Worm (Caenorhabditis elegans) whole organism, late embryonic: ENCODE data around the gene srlf-9.

Source experiments
- C08G9.2 ChIP-seq: sonication (generic microtip); optimal IDR thresholded peaks from 2 replicates; lab custom pipeline; 2016; ENCODE audit warnings: mild to moderate bottlenecking, missing genetic modification characterization, moderate library complexity, missing compliant biosample characterization
- C38D4.7 ChIP-seq: fragments of 200-800 bp; sonication (Bioruptor generic); optimal IDR thresholded peaks from 2 replicates; lab custom pipeline; 2018; ENCODE audit warnings: mild to moderate bottlenecking, missing genetic modification characterization, moderate library complexity, missing compliant biosample characterization
- F13H6.1 ChIP-seq: sonication (generic microtip); optimal IDR thresholded peaks from 2 replicates; lab custom pipeline; 2016; ENCODE audit warnings: missing genetic modification characterization, missing compliant biosample characterization
- K02D7.2 ChIP-seq: sonication (generic microtip); optimal IDR thresholded peaks from 2 replicates; lab custom pipeline; 2017; ENCODE audit warnings: mild to moderate bottlenecking, missing genetic modification characterization, missing compliant biosample characterization
- K09A11.1 ChIP-seq: sonication (generic microtip); optimal IDR thresholded peaks from 2 replicates; lab custom pipeline; 2017; ENCODE audit warnings: antibody characterized with exemption, mild to moderate bottlenecking, missing genetic modification characterization, missing compliant biosample characterization; ENCODE audit not compliant: insufficient read depth
- ahr-1 ChIP-seq: sonication (generic microtip); optimal IDR thresholded peaks from 2 replicates; lab custom pipeline; 2016; ENCODE audit warnings: missing genetic modification characterization, missing compliant biosample characterization
- ama-1 ChIP-seq: fragments of 150-350 bp; optimal IDR thresholded peaks from 2 replicates; lab custom pipeline; 2014
- ceh-14 ChIP-seq: sonication (generic microtip); optimal IDR thresholded peaks from 2 replicates; lab custom pipeline; 2016; ENCODE audit warnings: missing genotype, missing genetic modification characterization, missing compliant biosample characterization
- ceh-18 ChIP-seq: sonication (generic microtip); optimal IDR thresholded peaks from 2 replicates; lab custom pipeline; 2016; ENCODE audit warnings: missing genetic modification characterization, missing compliant biosample characterization
- ceh-24 ChIP-seq: sonication (generic microtip); optimal IDR thresholded peaks from 2 replicates; lab custom pipeline; 2016; ENCODE audit warnings: mild to moderate bottlenecking, missing genetic modification characterization, missing compliant biosample characterization
- ceh-30 ChIP-seq: fragments of 150-350 bp; optimal IDR thresholded peaks from 2 replicates; lab custom pipeline; 2014; ENCODE audit warnings: missing biosample characterization, missing genetic modification characterization
- ceh-31 ChIP-seq: sonication (generic microtip); optimal IDR thresholded peaks from 2 replicates; lab custom pipeline; 2016; ENCODE audit warnings: missing genetic modification characterization, missing compliant biosample characterization
- ceh-9 ChIP-seq: sonication (generic microtip); optimal IDR thresholded peaks from 2 replicates; lab custom pipeline; 2016; ENCODE audit warnings: mild to moderate bottlenecking, missing genetic modification characterization, inconsistent platforms, missing compliant biosample characterization
- elt-2 ChIP-seq: sonication (generic microtip); optimal IDR thresholded peaks from 2 replicates; lab custom pipeline; 2016; ENCODE audit warnings: missing genetic modification reagents, missing genetic modification characterization, missing compliant biosample characterization
- ets-4 ChIP-seq: sonication (generic microtip); optimal IDR thresholded peaks from 2 replicates; lab custom pipeline; 2016; ENCODE audit warnings: missing genetic modification characterization, missing compliant biosample characterization
- eyg-1 ChIP-seq: sonication (generic microtip); optimal IDR thresholded peaks from 2 replicates; lab custom pipeline; 2016; ENCODE audit warnings: missing genotype, missing genetic modification characterization, missing compliant biosample characterization
- fax-1 ChIP-seq: sonication (generic microtip); optimal IDR thresholded peaks from 2 replicates; lab custom pipeline; 2016; ENCODE audit warnings: missing genotype, missing genetic modification characterization, missing compliant biosample characterization
- fkh-10 ChIP-seq: fragments of 150-350 bp; optimal IDR thresholded peaks from 2 replicates; lab custom pipeline; 2014; ENCODE audit warnings: missing biosample characterization, missing genetic modification reagents, missing genetic modification characterization
- fkh-6 ChIP-seq: sonication (generic microtip); optimal IDR thresholded peaks from 2 replicates; lab custom pipeline; 2016; ENCODE audit warnings: missing genetic modification characterization, missing compliant biosample characterization
- gmeb-2 ChIP-seq: sonication (generic microtip); optimal IDR thresholded peaks from 2 replicates; lab custom pipeline; 2016; ENCODE audit warnings: missing genetic modification characterization, inconsistent platforms, missing compliant biosample characterization
- hlh-30 ChIP-seq: sonication (generic microtip); optimal IDR thresholded peaks from 2 replicates; lab custom pipeline; 2017; ENCODE audit warnings: antibody characterized with exemption, missing genetic modification characterization, missing compliant biosample characterization; ENCODE audit not compliant: insufficient read depth
- hlh-6 ChIP-seq: sonication (generic microtip); optimal IDR thresholded peaks from 2 replicates; lab custom pipeline; 2016; ENCODE audit warnings: missing genotype, missing genetic modification characterization, missing compliant biosample characterization
- hlh-8 ChIP-seq: sonication (generic microtip); optimal IDR thresholded peaks from 2 replicates; lab custom pipeline; 2016; ENCODE audit warnings: missing genotype, missing genetic modification characterization, missing compliant biosample characterization
- lim-6 ChIP-seq: sonication (generic microtip); optimal IDR thresholded peaks from 2 replicates; lab custom pipeline; 2016; ENCODE audit warnings: missing genetic modification characterization, missing compliant biosample characterization
- nhr-232 ChIP-seq: sonication (generic microtip); optimal IDR thresholded peaks from 2 replicates; lab custom pipeline; 2016; ENCODE audit warnings: missing genetic modification characterization, missing compliant biosample characterization
- npax-4 ChIP-seq: sonication (generic microtip); optimal IDR thresholded peaks from 2 replicates; lab custom pipeline; 2016; ENCODE audit warnings: missing genetic modification characterization, missing compliant biosample characterization
- pax-1 ChIP-seq: fragments of 150-350 bp; optimal IDR thresholded peaks from 2 replicates; lab custom pipeline; 2014; ENCODE audit warnings: missing biosample characterization, missing genetic modification characterization
- pha-2 ChIP-seq: sonication (generic microtip); optimal IDR thresholded peaks from 2 replicates; lab custom pipeline; 2017; ENCODE audit warnings: mild to moderate bottlenecking, missing genetic modification characterization, missing compliant biosample characterization
- pha-4 ChIP-seq: fragments of 150-350 bp; optimal IDR thresholded peaks from 2 replicates; lab custom pipeline; 2018; ENCODE audit warnings: missing biosample characterization, missing genetic modification reagents, missing genetic modification characterization
- pqm-1 ChIP-seq: sonication (generic microtip); optimal IDR thresholded peaks from 2 replicates; lab custom pipeline; 2016; ENCODE audit warnings: missing genetic modification characterization, missing compliant biosample characterization
- pros-1 ChIP-seq: fragments of 150-350 bp; optimal IDR thresholded peaks from 2 replicates; lab custom pipeline; 2014; ENCODE audit warnings: missing biosample characterization, missing genetic modification reagents, missing genetic modification characterization
- ref-2 ChIP-seq: sonication (generic microtip); optimal IDR thresholded peaks from 2 replicates; lab custom pipeline; 2016; ENCODE audit warnings: missing genetic modification characterization, missing compliant biosample characterization
- rnt-1 ChIP-seq: sonication (generic microtip); optimal IDR thresholded peaks from 2 replicates; lab custom pipeline; 2016; ENCODE audit warnings: missing genetic modification characterization, missing compliant biosample characterization
- sox-4 ChIP-seq: sonication (generic microtip); optimal IDR thresholded peaks from 2 replicates; lab custom pipeline; 2017; ENCODE audit warnings: mild to moderate bottlenecking, missing genetic modification characterization, inconsistent platforms, missing compliant biosample characterization
- tbx-2 ChIP-seq: sonication (generic microtip); optimal IDR thresholded peaks from 2 replicates; lab custom pipeline; 2016; ENCODE audit warnings: missing genetic modification characterization, missing compliant biosample characterization
- unc-3 ChIP-seq, 2 experiments: fragments of 200-800 bp in 1 of 2; sonication (Bioruptor generic) in 1 of 2; sonication (generic microtip) in 1 of 2; conservative IDR thresholded peaks in 1 of 2; optimal IDR thresholded peaks in 1 of 2; 2 replicates each; pipeline versions ENCODE4 v1.3.6 to Lab custom; 2016 to 2022; ENCODE audit warnings: missing compliant biosample characterization in 2 of 2, missing genetic modification characterization in 2 of 2, missing genetic modification reagents in 1 of 2
- unc-55 ChIP-seq: sonication (generic microtip); optimal IDR thresholded peaks from 2 replicates; lab custom pipeline; 2017; ENCODE audit warnings: missing biosample characterization, missing genetic modification reagents, missing genetic modification characterization
- unc-86 ChIP-seq: sonication (generic microtip); optimal IDR thresholded peaks from 2 replicates; lab custom pipeline; 2016; ENCODE audit warnings: missing genetic modification characterization, missing compliant biosample characterization
- ztf-16 ChIP-seq: sonication (generic microtip); optimal IDR thresholded peaks from 2 replicates; lab custom pipeline; 2017; ENCODE audit warnings: missing genetic modification characterization, missing compliant biosample characterization

Gene srlf-9

DNA sequence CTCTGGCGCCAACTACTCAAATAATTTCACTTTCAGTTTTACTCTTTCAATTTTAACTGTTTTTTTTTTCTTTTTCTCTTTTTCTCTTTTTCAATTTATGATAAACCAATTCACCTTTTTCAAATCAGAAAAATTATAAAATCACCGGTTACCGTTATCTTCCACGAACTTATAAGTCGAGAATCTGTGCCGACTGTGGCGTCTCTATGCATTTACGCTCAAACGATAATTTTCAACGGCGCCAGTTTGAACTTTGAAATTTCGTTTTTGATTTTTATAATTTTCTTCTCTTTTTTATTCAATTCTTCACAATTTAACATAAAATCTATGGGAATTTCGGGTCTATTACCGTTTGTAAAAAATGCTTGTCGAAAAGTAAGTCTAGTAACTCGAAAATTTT is 21.8 kb upstream of the srlf-9 start, which contains the start of gene exo-1:
TSS of gene exo-1 (plus strand) at position 101 of the 400 bp plus-strand sequence.
- TF ChIP-seq ama-1 (no peak), gmeb-2 (tag; lab: Kevin White, UChicago) (no peak), fkh-10 (no peak), K02D7.2 (no peak), C08G9.2 (tag; lab: Kevin White, UChicago) (peak; percentile 26), fax-1 (peak; percentile 28), elt-2 (tag; lab: Kevin White, UChicago) (peak; percentile 17), F13H6.1 (tag; lab: Kevin White, UChicago) (no peak), rnt-1 (tag; lab: Kevin White, UChicago) (peak; percentile 6), ceh-31 (tag; lab: Kevin White, UChicago) (peak; percentile 63), tbx-2 (tag; lab: Kevin White, UChicago) (peak; percentile 31), pqm-1 (no peak), npax-4 (tag; lab: Kevin White, UChicago) (no peak), ets-4 (peak; percentile 56)

DNA sequence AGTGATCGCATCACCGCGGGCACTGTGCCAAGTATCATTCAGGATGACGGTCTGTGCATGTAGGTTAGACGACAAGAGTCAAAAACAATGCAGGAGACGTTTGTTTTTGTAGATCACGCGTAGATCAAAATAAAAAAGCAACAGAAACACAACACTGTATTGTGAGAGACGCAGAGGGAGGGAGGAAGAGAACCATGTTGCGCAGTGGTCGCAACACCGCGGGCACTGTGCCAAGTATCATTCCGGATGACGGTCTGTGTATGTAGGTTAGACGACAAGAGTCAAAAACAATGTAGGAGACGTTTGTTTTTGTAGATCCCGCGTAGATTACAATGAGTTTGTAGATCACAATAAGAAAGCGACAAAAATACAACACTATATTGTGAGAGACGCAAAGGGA is 17.4 kb upstream of the srlf-9 start:
- TF ChIP-seq unc-55 (GFP tag; lab: Kevin White, UChicago) (no peak), fax-1 (no peak), tbx-2 (tag; lab: Kevin White, UChicago) (no peak), ceh-18 (tag; lab: Kevin White, UChicago) (no peak), ztf-16 (tag; lab: Kevin White, UChicago) (no peak), ama-1 (no peak), pha-4 (tag; lab: Kevin White, UChicago) (no peak), pha-2 (tag; lab: Kevin White, UChicago) (no peak), rnt-1 (tag; lab: Kevin White, UChicago) (no peak), sox-4 (tag; lab: Kevin White, UChicago) (no peak), C08G9.2 (tag; lab: Kevin White, UChicago) (no peak), ceh-9 (tag; lab: Kevin White, UChicago) (no peak), unc-86 (tag; lab: Kevin White, UChicago) (no peak), ceh-24 (no peak)

DNA sequence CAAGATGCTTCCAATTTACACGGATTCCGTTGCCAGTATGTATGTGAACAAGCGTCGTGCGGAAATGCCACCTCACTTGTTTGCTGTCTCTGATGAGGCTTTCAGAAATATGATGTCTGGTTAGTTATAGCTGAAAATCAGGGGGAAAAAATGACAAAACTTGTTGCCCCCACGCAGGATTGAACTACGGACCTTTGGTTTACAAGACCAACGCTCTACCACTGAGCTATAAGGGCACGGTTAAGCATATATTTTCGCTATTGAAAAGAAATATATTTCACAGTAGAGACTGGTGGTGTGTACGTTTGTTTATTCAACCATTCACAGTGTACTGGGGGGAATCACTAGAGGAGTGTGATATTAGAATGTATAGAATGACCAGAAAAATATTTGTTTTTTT is 9.6 kb upstream of the srlf-9 start:
- no peak for TF ChIP-seq pha-4 (tag; lab: Kevin White, UChicago)
- no peak for TF ChIP-seq ztf-16 (tag; lab: Kevin White, UChicago)
- TF ChIP-seq F13H6.1 (tag; lab: Kevin White, UChicago): no peak
- no peak for TF ChIP-seq ceh-24
- no peak for TF ChIP-seq elt-2 (tag; lab: Kevin White, UChicago)
- no peak for TF ChIP-seq hlh-30 (tag; lab: Kevin White, UChicago)
- no peak for TF ChIP-seq ahr-1 (tag; lab: Kevin White, UChicago)
- no peak for TF ChIP-seq hlh-8 (tag; lab: Kevin White, UChicago)
- TF ChIP-seq, all 69 proteins: peak for 0

- no peak for TF ChIP-seq hlh-6
- TF ChIP-seq nhr-232 (tag; lab: Kevin White, UChicago): no peak
- no peak for TF ChIP-seq unc-55 (GFP tag; lab: Kevin White, UChicago)
Observed at ce11 chrIII:13409498-13409897, 7.9 kb upstream of the srlf-9 start, which contains the start of gene myo-6. Gene myo-6, plus strand, starts transcription at chrIII:13409798.

ce11 chrIII:13405504-13405903 is 3.9 kb upstream of the srlf-9 start, which contains the start of gene nas-1:
Gene nas-1, plus strand, starts transcription at chrIII:13405804.
- no peak for TF ChIP-seq pha-2 (tag; lab: Kevin White, UChicago)
- TF ChIP-seq K09A11.1 (tag; lab: Kevin White, UChicago): no peak
- TF ChIP-seq pros-1 (tag; lab: Kevin White, UChicago): no peak
- no peak for TF ChIP-seq pax-1 (tag; lab: Kevin White, UChicago)
- no peak for TF ChIP-seq unc-3 (GFP tag; conservative IDR thresholded peaks at IDR 0.05; lab: Robert Waterston, UW)
- TF ChIP-seq unc-3 (tag; optimal IDR thresholded peaks at IDR 0.05; lab: Kevin White, UChicago): no peak
- no peak for TF ChIP-seq ceh-14 (tag; lab: Kevin White, UChicago)
- no peak for TF ChIP-seq ama-1
- no peak for TF ChIP-seq unc-55 (GFP tag; lab: Kevin White, UChicago)
- TF ChIP-seq lim-6 (tag; lab: Kevin White, UChicago): no peak
- no peak for TF ChIP-seq fkh-6 (tag; lab: Kevin White, UChicago)
- TF ChIP-seq npax-4 (tag; lab: Kevin White, UChicago): no peak
- TF ChIP-seq ceh-30 (tag; lab: Kevin White, UChicago): no peak
- TF ChIP-seq C38D4.7 (GFP tag; lab: Kevin White, UChicago): no peak
- TF ChIP-seq ceh-9 (tag; lab: Kevin White, UChicago): no peak
- no peak for TF ChIP-seq eyg-1
- no peak for TF ChIP-seq C08G9.2 (tag; lab: Kevin White, UChicago)
- TF ChIP-seq ref-2 (tag; lab: Kevin White, UChicago): no peak
- TF ChIP-seq, all 69 proteins: peak for 0
